Worm (Caenorhabditis elegans): ENCODE data around the gene F48G7.13.
A peak's percentile ranks its signal among the peaks of the same experiment; 100 is the strongest.
"Not testable (repeated sequence)": the region's sequence is repeated elsewhere in the genome, so short reads cannot be mapped to it uniquely, and the experiment has no call there.

F48G7.13 gene

ce11 chrV:657678-658077, 42.3 kb downstream of the F48G7.13 start, which contains the start of gene srh-246:
Gene srh-246, minus strand, starts transcription at chrV:657778.
- TF ChIP-seq dve-1 (tag; optimal IDR thresholded peaks at IDR 0.05): no peak
- TF ChIP-seq ama-1 (optimal IDR thresholded peaks at IDR 0.05): no peak

- 0 out of 2 replicates have a peak, but pooled peaks have one; percentile 49 for TF ChIP-seq unc-3 (GFP tag; conservative IDR thresholded peaks at IDR 0.05)
- TF ChIP-seq unc-3 (tag; optimal IDR thresholded peaks at IDR 0.05): not testable (repeated sequence)
Measured at ce11 chrV:658140-658539, 42.8 kb downstream of the F48G7.13 start.

- no peak for TF ChIP-seq tbx-7 (tag; optimal IDR thresholded peaks at IDR 0.05)
- no peak for TF ChIP-seq nhr-11 (tag; optimal IDR thresholded peaks at IDR 0.05)
- TF ChIP-seq elt-4 (tag; optimal IDR thresholded peaks at IDR 0.05): no peak
- no peak for TF ChIP-seq ceh-30 (tag; optimal IDR thresholded peaks at IDR 0.05)
- no peak for TF ChIP-seq K02D7.2 (tag; optimal IDR thresholded peaks at IDR 0.05)
Measured at ce11 chrV:660210-660609, 44.8 kb downstream of the F48G7.13 start, which contains the start of gene F31F4.17. Gene F31F4.17, minus strand, starts transcription at chrV:660310.

ce11 chrV:664337-664847, 49.0 kb downstream of the F48G7.13 start, which contains the start of the genes F31F4.11 and srh-266:
Gene F31F4.11, minus strand, starts transcription at chrV:664437.
Gene srh-266, plus strand, starts transcription at chrV:664797.
- TF ChIP-seq ceh-6 (GFP tag; optimal IDR thresholded peaks at IDR 0.05): no peak
- no peak for TF ChIP-seq ztf-16 (tag; optimal IDR thresholded peaks at IDR 0.05)
- no peak for TF ChIP-seq hlh-30 (tag; optimal IDR thresholded peaks at IDR 0.05; ENCODE audit: insufficient read depth)
- no peak for TF ChIP-seq unc-42 (tag; optimal IDR thresholded peaks at IDR 0.05)
- TF ChIP-seq fkh-6 (tag; optimal IDR thresholded peaks at IDR 0.05): no peak
- TF ChIP-seq nhr-232 (tag; optimal IDR thresholded peaks at IDR 0.05): no peak
- TF ChIP-seq Y22D7AL.16 (tag; optimal IDR thresholded peaks at IDR 0.05): no peak
- no peak for TF ChIP-seq unc-86 (tag; optimal IDR thresholded peaks at IDR 0.05)
- no peak for TF ChIP-seq pha-4 (tag; optimal IDR thresholded peaks at IDR 0.05)
- TF ChIP-seq mec-3 (tag; optimal IDR thresholded peaks at IDR 0.05; ENCODE audit: borderline replicate concordance): no peak
- no peak for TF ChIP-seq hlh-6 (tag; optimal IDR thresholded peaks at IDR 0.05)
- TF ChIP-seq gmeb-2 (tag; optimal IDR thresholded peaks at IDR 0.05): no peak
- TF ChIP-seq ceh-14 (tag; optimal IDR thresholded peaks at IDR 0.05): no peak
- TF ChIP-seq pha-2 (tag; optimal IDR thresholded peaks at IDR 0.05): no peak
- TF ChIP-seq ama-1 (optimal IDR thresholded peaks at IDR 0.05): no peak
- no peak for TF ChIP-seq zip-5 (tag; optimal IDR thresholded peaks at IDR 0.05)
- no peak for TF ChIP-seq odd-2 (tag; optimal IDR thresholded peaks at IDR 0.05)
- no peak for TF ChIP-seq npax-4 (tag; optimal IDR thresholded peaks at IDR 0.05)
- no peak for TF ChIP-seq fkh-10 (GFP tag; optimal IDR thresholded peaks at IDR 0.05)
